Fruit fly (Drosophila melanogaster): ENCODE data around the gene comm.

comm gene

DNA sequence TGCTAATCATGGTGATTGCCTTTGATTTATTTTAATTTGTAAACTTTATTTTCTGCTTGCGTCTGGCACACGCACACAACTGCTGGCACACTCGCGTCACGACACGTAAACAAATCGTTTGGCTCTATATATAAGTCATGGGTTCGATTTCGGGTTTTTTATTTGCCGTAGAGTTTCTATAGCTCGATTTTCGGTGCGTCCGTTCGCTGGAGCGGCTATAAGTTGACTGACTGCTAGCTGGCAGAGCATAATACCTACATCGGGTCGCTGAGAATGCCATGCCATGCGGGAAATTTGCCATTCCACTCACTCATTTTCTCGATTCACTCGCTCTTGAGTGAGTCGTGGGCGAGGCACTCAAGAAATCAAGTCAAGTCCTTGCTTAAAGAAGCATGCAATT is at the start of gene comm:
Gene comm (minus strand): TSS at position 236 of the 400 bp plus-strand sequence.
- TF ChIP-seq CG17801 (GFP tag; optimal IDR thresholded peaks at IDR 0.05; ENCODE audit: partially characterized antibody), result no peak

- TF ChIP-seq CG17801 (GFP tag; optimal IDR thresholded peaks at IDR 0.05; ENCODE audit: partially characterized antibody), result no peak
These were observed 49.6 kb upstream of the comm start for dm6 chr3L:15777839-15778238.

dm6 chr3L:15777383-15777782 is 49.2 kb upstream of the comm start:
- TF ChIP-seq CG17801 (GFP tag; optimal IDR thresholded peaks at IDR 0.05; ENCODE audit: partially characterized antibody), result no peak

- TF ChIP-seq CG17801 (GFP tag; optimal IDR thresholded peaks at IDR 0.05; ENCODE audit: partially characterized antibody), result no peak
These were observed 47.3 kb upstream of the comm start for dm6 chr3L:15775498-15775897.

- TF ChIP-seq CG17801 (GFP tag; optimal IDR thresholded peaks at IDR 0.05; ENCODE audit: partially characterized antibody), result no peak
These were observed 44.0 kb upstream of the comm start for dm6 chr3L:15772239-15772638.

DNA sequence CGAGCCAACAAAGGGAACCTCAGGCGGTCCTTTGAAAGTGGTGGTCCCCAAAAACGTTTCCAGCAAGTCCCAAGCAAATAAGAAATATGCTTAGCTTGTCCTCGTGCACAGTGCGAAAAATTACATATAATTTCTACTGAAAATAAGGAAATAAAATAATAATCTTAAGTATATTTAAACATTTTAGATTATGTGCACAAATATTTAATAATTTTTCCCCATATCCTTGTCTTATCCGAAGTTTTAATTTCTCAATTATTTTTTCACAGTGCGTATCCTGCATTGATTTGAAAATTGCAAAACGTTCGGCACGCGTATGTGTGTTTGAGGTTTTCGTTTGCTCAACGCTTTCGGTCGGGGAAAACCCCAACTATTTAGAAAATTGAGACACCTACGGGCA is 43.3 kb upstream of the comm start:
- TF ChIP-seq CG17801 (GFP tag; optimal IDR thresholded peaks at IDR 0.05; ENCODE audit: partially characterized antibody), result no peak

dm6 chr3L:15768947-15769389 is 40.7 kb upstream of the comm start:
- no peak for TF ChIP-seq CG17801 (GFP tag; optimal IDR thresholded peaks at IDR 0.05; ENCODE audit: partially characterized antibody)

DNA sequence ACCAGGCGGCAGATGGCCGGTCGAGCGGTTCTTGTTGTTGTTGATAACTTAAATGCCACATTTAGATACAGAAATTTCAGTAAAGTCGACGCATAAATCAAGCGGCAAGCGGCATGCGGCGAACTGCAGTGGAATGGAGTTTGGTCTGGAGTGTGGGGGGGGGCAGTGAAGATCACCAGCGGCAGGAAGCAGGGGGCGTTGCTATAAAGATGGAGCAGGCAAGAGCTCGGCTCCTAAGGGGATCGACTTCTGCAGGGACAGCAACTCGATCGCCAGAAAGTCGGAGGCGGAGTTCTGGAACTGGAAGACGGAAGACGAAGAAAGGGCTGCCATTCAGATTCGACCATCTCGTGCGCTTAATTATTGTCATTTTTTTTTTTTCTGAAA is 35.0 kb upstream of the comm start:
- TF ChIP-seq CG17801 (GFP tag; optimal IDR thresholded peaks at IDR 0.05; ENCODE audit: partially characterized antibody), result no peak

dm6 chr3L:15762449-15763189 is 34.4 kb upstream of the comm start:
- TF ChIP-seq CG17801 (GFP tag; optimal IDR thresholded peaks at IDR 0.05; ENCODE audit: partially characterized antibody), result no peak

DNA sequence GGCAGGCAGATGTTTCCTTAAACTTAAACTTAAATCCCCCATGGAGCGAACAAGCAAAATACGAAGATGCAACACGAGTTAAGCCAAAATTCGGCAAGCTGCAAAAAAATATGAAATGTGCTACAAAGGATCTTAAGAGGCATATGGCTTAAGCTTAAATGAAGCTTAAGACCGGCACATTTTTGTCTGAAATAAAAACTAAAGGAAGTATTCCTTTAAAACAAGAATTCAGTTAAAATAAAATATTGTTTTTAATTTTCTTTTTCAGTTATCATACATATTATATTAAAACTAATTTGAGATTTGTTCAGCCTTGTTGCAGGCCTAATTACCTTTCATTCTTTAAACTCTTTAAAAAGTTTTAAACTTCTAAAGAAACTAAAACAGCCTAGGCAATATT is 33.7 kb upstream of the comm start:
- no peak for TF ChIP-seq CG17801 (GFP tag; optimal IDR thresholded peaks at IDR 0.05; ENCODE audit: partially characterized antibody)

- TF ChIP-seq CG17801 (GFP tag; optimal IDR thresholded peaks at IDR 0.05; ENCODE audit: partially characterized antibody), result no peak
These were observed 32.2 kb upstream of the comm start for dm6 chr3L:15760467-15760866.

dm6 chr3L:15758668-15759067 is 30.4 kb upstream of the comm start:
- no peak for TF ChIP-seq CG17801 (GFP tag; optimal IDR thresholded peaks at IDR 0.05; ENCODE audit: partially characterized antibody)

- no peak for TF ChIP-seq CG17801 (GFP tag; optimal IDR thresholded peaks at IDR 0.05; ENCODE audit: partially characterized antibody)
These were observed 29.6 kb upstream of the comm start for dm6 chr3L:15757851-15758250.

- no peak for TF ChIP-seq CG17801 (GFP tag; optimal IDR thresholded peaks at IDR 0.05; ENCODE audit: partially characterized antibody)
These were observed 26.9 kb upstream of the comm start for dm6 chr3L:15755114-15755513.

- no peak for TF ChIP-seq CG17801 (GFP tag; optimal IDR thresholded peaks at IDR 0.05; ENCODE audit: partially characterized antibody)
These were observed 24.6 kb upstream of the comm start for dm6 chr3L:15752786-15753185.

DNA sequence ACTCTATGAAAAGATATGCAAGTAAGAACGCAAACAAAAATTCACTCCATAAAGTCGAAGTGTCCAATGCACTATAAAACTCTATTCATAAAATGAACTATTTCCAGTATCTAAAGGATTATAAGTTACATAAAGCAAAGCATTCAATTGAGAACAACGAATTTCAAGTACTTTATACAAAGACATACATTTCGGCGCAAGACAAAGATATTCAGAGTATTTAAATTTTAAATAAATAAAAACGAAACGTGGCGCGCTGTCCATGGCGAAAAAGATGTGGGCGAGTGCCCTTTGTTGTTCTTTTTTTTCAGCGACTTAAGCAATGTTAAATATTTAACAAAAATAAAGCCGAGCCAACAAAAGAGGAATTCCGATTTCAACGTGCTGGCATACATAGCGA is 21.0 kb upstream of the comm start:
- TF ChIP-seq CG17801 (GFP tag; optimal IDR thresholded peaks at IDR 0.05; ENCODE audit: partially characterized antibody), result no peak

- TF ChIP-seq CG17801 (GFP tag; optimal IDR thresholded peaks at IDR 0.05; ENCODE audit: partially characterized antibody), result no peak
These were observed 20.2 kb upstream of the comm start for dm6 chr3L:15748376-15748955.
